Fruit fly (Drosophila melanogaster) whole organism, pupa: ENCODE measurements around the gene RpS3A.

Source experiments
- CG10348 ChIP-seq: fragments of 200-800 bp; sonication (Bioruptor generic); IDR thresholded peaks from 2 replicates; pipeline ENCODE4 v1.3.6; 2022; ENCODE audit warnings: missing biosample characterization, missing genetic modification characterization
- CG12605 ChIP-seq: fragments of 200-800 bp; sonication (Bioruptor generic); IDR thresholded peaks from 2 replicates; pipeline ENCODE4 v1.3.6; 2022; ENCODE audit warnings: missing biosample characterization, missing genetic modification characterization
- CG13204 ChIP-seq: fragments of 200-800 bp; sonication (Bioruptor generic); optimal IDR thresholded peaks from 2 replicates; lab custom pipeline; 2018; ENCODE audit warnings: missing biosample characterization, mild to moderate bottlenecking, missing genetic modification characterization, moderate library complexity
- CG14655 ChIP-seq: fragments of 200-800 bp; sonication (Bioruptor generic); optimal IDR thresholded peaks from 3 replicates; lab custom pipeline; 2017; ENCODE audit warnings: mild to moderate bottlenecking, missing biosample characterization, missing genetic modification reagents, missing genetic modification characterization
- CG15710 ChIP-seq: fragments of 200-800 bp; sonication (Bioruptor generic); optimal IDR thresholded peaks from 2 replicates; lab custom pipeline; 2018; ENCODE audit warnings: missing biosample characterization, mild to moderate bottlenecking, missing genetic modification characterization, moderate library complexity
- CG17806 ChIP-seq: fragments of 200-800 bp; sonication (Bioruptor generic); optimal IDR thresholded peaks from 2 replicates; lab custom pipeline; 2018; ENCODE audit warnings: missing biosample characterization, mild to moderate bottlenecking, missing genetic modification characterization, moderate library complexity
- CG32121 ChIP-seq: fragments of 200-800 bp; sonication (Bioruptor generic); IDR thresholded peaks from 2 replicates; pipeline ENCODE4 v1.3.6; 2022; ENCODE audit warnings: missing biosample characterization, missing genetic modification characterization
- CG34367 ChIP-seq: fragments of 200-800 bp; sonication (Bioruptor generic); optimal IDR thresholded peaks from 2 replicates; lab custom pipeline; 2018; ENCODE audit warnings: missing biosample characterization, mild to moderate bottlenecking, missing genetic modification characterization
- CG4496 ChIP-seq: fragments of 200-800 bp; sonication (Bioruptor generic); IDR thresholded peaks from 3 replicates; pipeline ENCODE4 v1.3.6; 2022; ENCODE audit warnings: missing biosample characterization, missing genetic modification characterization
- CG8159 ChIP-seq: fragments of 200-800 bp; sonication (Bioruptor generic); optimal IDR thresholded peaks from 3 replicates; lab custom pipeline; 2018; ENCODE audit warnings: missing biosample characterization, mild to moderate bottlenecking, missing genetic modification characterization, moderate library complexity
- CG8301 ChIP-seq: fragments of 200-800 bp; sonication (Bioruptor generic); optimal IDR thresholded peaks from 2 replicates; lab custom pipeline; 2018; ENCODE audit warnings: missing biosample characterization, mild to moderate bottlenecking, missing genetic modification characterization
- CG9948 ChIP-seq: fragments of 200-800 bp; sonication (Bioruptor generic); optimal IDR thresholded peaks from 2 replicates; lab custom pipeline; 2018; ENCODE audit warnings: missing biosample characterization, mild to moderate bottlenecking, missing genetic modification characterization, moderate library complexity
- D1 ChIP-seq: fragments of 200-800 bp; sonication (Bioruptor generic); optimal IDR thresholded peaks from 2 replicates; lab custom pipeline; 2018; ENCODE audit warnings: missing biosample characterization, mild to moderate bottlenecking, missing genetic modification characterization, moderate library complexity
- EcR ChIP-seq: fragments of 200-800 bp; sonication (Bioruptor generic); optimal IDR thresholded peaks from 3 replicates; lab custom pipeline; 2019; ENCODE audit warnings: missing biosample characterization, missing genetic modification characterization, mild to moderate bottlenecking, moderate library complexity, missing genetic modification reagents
- Ets98B ChIP-seq: fragments of 200-800 bp; sonication (Bioruptor generic); IDR thresholded peaks from 2 replicates; pipeline ENCODE4 v1.3.6; 2022; ENCODE audit warnings: missing biosample characterization, missing genetic modification characterization
- Pif1A ChIP-seq: fragments of 200-800 bp; sonication (Bioruptor generic); optimal IDR thresholded peaks from 3 replicates; lab custom pipeline; 2016; ENCODE audit warnings: missing biosample characterization, missing genetic modification characterization
- Pif1B ChIP-seq: fragments of 200-800 bp; sonication (Bioruptor generic); optimal IDR thresholded peaks from 3 replicates; lab custom pipeline; 2016; ENCODE audit warnings: missing biosample characterization, missing genetic modification characterization
- Snoo ChIP-seq: fragments of 200-800 bp; sonication (Bioruptor generic); optimal IDR thresholded peaks from 3 replicates; lab custom pipeline; 2017; ENCODE audit warnings: missing biosample characterization, mild to moderate bottlenecking, missing genetic modification characterization, inconsistent platforms
- fd96Ca ChIP-seq: fragments of 200-800 bp; sonication (Bioruptor generic); IDR thresholded peaks from 3 replicates; pipeline ENCODE4 v1.3.6; 2022; ENCODE audit warnings: missing biosample characterization, missing genetic modification characterization
- gl ChIP-seq: fragments of 200-800 bp; sonication (Bioruptor generic); optimal IDR thresholded peaks from 2 replicates; lab custom pipeline; 2018; ENCODE audit warnings: missing biosample characterization, mild to moderate bottlenecking, missing genetic modification characterization
- rn ChIP-seq: fragments of 200-800 bp; sonication (Bioruptor generic); IDR thresholded peaks from 2 replicates; pipeline ENCODE4 v1.3.6; 2022; ENCODE audit warnings: missing biosample characterization, missing genetic modification characterization

RpS3A gene

DNA sequence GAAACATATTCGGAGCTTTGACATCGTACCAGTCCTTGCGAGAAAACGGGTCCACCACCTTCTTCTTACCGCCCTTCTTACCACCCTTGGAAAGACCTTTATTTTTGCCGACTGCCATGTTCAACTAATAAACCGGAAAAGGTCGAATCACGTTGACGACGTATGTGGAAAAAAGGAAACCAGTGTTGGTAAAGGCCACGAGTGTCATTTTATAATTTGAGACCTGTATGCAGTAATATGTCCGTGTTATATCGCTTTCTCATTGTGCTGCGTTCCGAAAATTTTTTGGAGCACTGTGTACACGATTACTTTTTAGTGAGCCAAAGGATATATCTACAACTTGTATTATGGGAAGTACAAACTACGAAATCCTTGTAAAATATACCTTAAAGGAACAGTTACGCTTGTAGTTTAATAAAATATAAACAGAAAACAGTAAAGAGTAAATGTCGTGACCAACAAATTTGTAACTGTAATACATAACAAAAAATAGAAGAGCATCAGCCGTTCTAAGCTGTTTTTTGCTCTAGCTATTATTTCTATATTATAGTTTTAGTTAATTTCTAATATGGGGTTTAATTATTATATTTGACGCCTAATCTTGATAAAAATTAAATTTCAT is at the start of gene RpS3A:
RpS3A (minus strand) TSS at position 145 of the 622 bp plus-strand sequence.
- TF ChIP-seq Snoo (tag; lab: Kevin White, UChicago) (peak; percentile 80), Pif1B (GFP tag; lab: Kevin White, UChicago) (peak; percentile 42), Pif1A (peak; percentile 66), CG13204 (no peak), rn (GFP tag; lab: Robert Waterston, UW) (no peak), CG32121 (GFP tag; lab: Robert Waterston, UW) (peak; percentile 30; the same call in 1 of the 2 replicates), CG9948 (peak; percentile 38), CG14655 (no peak), Ets98B (GFP tag; lab: Robert Waterston, UW) (peak; percentile 54; the same call in 1 of the 2 replicates), D1 (tag; lab: Kevin White, UChicago) (peak; percentile 22), CG12605 (GFP tag; lab: Robert Waterston, UW) (no peak; the same call in 1 of the 2 replicates), CG15710 (tag; lab: Kevin White, UChicago) (peak; percentile 53), CG10348 (no peak), CG4496 (no peak), fd96Ca (GFP tag; lab: Robert Waterston, UW) (no peak), CG34367 (peak; percentile 72), CG17806 (tag; lab: Kevin White, UChicago) (peak; percentile 18), CG8301 (tag; lab: Kevin White, UChicago) (no peak), EcR (GFP tag; lab: Kevin White, UChicago) (no peak), CG8159 (tag; lab: Kevin White, UChicago) (peak; percentile 58), gl (tag; lab: Kevin White, UChicago) (peak; percentile 48)

- TF ChIP-seq CG8301 (tag; lab: Kevin White, UChicago): no peak
These were observed 35.1 kb upstream of the RpS3A start for dm6 chr4:102155-102554.

dm6 chr4:92000-92399 is 25.0 kb upstream of the RpS3A start:
- TF ChIP-seq Ets98B (GFP tag; lab: Robert Waterston, UW) (no peak), Snoo (tag; lab: Kevin White, UChicago) (no peak), Pif1A (no peak)

- TF ChIP-seq CG34367 (no peak), CG8301 (tag; lab: Kevin White, UChicago) (no peak), D1 (tag; lab: Kevin White, UChicago) (peak; percentile 86), CG15710 (tag; lab: Kevin White, UChicago) (no peak), fd96Ca (GFP tag; lab: Robert Waterston, UW) (no peak), CG10348 (no peak), CG17806 (tag; lab: Kevin White, UChicago) (no peak), CG4496 (no peak)
These were observed 22.7 kb upstream of the RpS3A start for dm6 chr4:89709-90108.

DNA sequence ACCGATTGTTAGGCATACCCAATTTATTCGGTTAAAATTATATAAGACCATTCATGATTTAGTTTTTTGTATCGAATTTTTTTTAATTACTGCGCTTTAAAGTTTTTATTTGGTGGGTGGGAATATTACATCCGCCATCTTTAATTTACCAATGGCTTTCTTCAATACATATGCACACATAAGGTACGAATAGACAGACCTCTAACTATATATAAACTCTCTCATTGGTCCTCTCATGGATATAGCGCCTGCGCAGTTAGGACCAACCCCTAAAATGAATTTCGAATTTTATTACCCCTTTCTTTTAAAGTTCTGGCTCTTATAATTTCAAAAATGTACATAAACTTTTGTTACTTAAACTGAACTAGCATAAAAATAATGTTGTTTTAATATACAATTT is 20.3 kb upstream of the RpS3A start:
- TF ChIP-seq Snoo (tag; lab: Kevin White, UChicago) (no peak), Pif1A (no peak), rn (GFP tag; lab: Robert Waterston, UW) (no peak), CG8301 (tag; lab: Kevin White, UChicago) (no peak), CG32121 (GFP tag; lab: Robert Waterston, UW) (no peak), CG17806 (tag; lab: Kevin White, UChicago) (no peak), Ets98B (GFP tag; lab: Robert Waterston, UW) (no peak), fd96Ca (GFP tag; lab: Robert Waterston, UW) (no peak), CG10348 (no peak), D1 (tag; lab: Kevin White, UChicago) (no peak), CG34367 (no peak), CG4496 (no peak), CG15710 (tag; lab: Kevin White, UChicago) (no peak), CG8159 (tag; lab: Kevin White, UChicago) (no peak), EcR (GFP tag; lab: Kevin White, UChicago) (no peak)

DNA sequence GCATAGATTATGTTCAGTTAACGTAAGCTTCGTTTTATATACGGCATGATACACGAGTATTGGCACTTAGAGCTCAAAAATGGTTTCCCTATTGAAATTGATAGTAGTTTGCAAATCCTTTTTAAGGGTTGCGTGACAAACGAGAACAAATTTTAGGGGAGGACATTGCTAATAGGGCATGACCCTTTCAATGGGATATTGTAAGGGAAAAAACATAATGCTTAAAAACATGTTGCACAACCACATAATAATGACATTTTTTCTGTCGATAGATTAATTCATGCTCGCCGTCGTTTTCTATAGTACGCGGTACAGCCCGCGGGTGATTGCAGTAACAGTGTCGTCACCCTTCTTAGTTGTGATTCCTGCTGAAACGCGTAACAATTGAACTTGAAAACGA is 17.9 kb upstream of the RpS3A start:
- TF ChIP-seq CG14655: no peak
- no peak for TF ChIP-seq Pif1B (GFP tag; lab: Kevin White, UChicago)
- TF ChIP-seq D1 (tag; lab: Kevin White, UChicago): no peak
- TF ChIP-seq CG34367: no peak
- TF ChIP-seq CG10348: no peak
- TF ChIP-seq CG15710 (tag; lab: Kevin White, UChicago): no peak
- TF ChIP-seq CG8301 (tag; lab: Kevin White, UChicago): no peak
- no peak for TF ChIP-seq Snoo (tag; lab: Kevin White, UChicago)
- no peak for TF ChIP-seq CG32121 (GFP tag; lab: Robert Waterston, UW)
- TF ChIP-seq Ets98B (GFP tag; lab: Robert Waterston, UW): no peak
- TF ChIP-seq CG8159 (tag; lab: Kevin White, UChicago): no peak
- TF ChIP-seq CG4496: no peak
- no peak for TF ChIP-seq EcR (GFP tag; lab: Kevin White, UChicago)
- no peak for TF ChIP-seq CG9948
- TF ChIP-seq CG13204: no peak
- no peak for TF ChIP-seq Pif1A
- no peak for TF ChIP-seq CG12605 (GFP tag; lab: Robert Waterston, UW)
- TF ChIP-seq fd96Ca (GFP tag; lab: Robert Waterston, UW): no peak
- no peak for TF ChIP-seq CG17806 (tag; lab: Kevin White, UChicago)
